Worm (Caenorhabditis elegans) whole organism, L1 larva: ENCODE data around the gene cpna-3.

Source experiments
- C04F5.9 ChIP-seq: sonication (generic microtip); optimal IDR thresholded peaks from 2 replicates; lab custom pipeline; 2016; ENCODE audit warnings: missing genetic modification characterization, missing compliant biosample characterization
- C16A3.4 ChIP-seq: fragments of 150-350 bp; optimal IDR thresholded peaks from 2 replicates; lab custom pipeline; 2014; ENCODE audit warnings: missing biosample characterization, missing genetic modification characterization
- C34B4.2 ChIP-seq: sonication (generic microtip); optimal IDR thresholded peaks from 2 replicates; lab custom pipeline; 2017; ENCODE audit warnings: mild to moderate bottlenecking, missing genetic modification characterization, missing compliant biosample characterization
- F16B12.6 ChIP-seq: fragments of 150-350 bp; optimal IDR thresholded peaks from 2 replicates; lab custom pipeline; 2014; ENCODE audit warnings: missing biosample characterization, missing genetic modification characterization
- aha-1 ChIP-seq: fragments of 150-350 bp; optimal IDR thresholded peaks from 2 replicates; lab custom pipeline; 2014; ENCODE audit warnings: missing biosample characterization, missing genetic modification characterization
- alr-1 ChIP-seq: fragments of 200-800 bp; sonication (Bioruptor generic); optimal IDR thresholded peaks from 2 replicates; lab custom pipeline; 2018; ENCODE audit warnings: borderline replicate concordance, mild to moderate bottlenecking, missing genetic modification characterization, missing compliant biosample characterization
- blmp-1 ChIP-seq: fragments of 150-350 bp; optimal IDR thresholded peaks from 2 replicates; lab custom pipeline; 2014; ENCODE audit warnings: missing biosample characterization, missing genetic modification characterization
- ceh-90 ChIP-seq: sonication (generic microtip); optimal IDR thresholded peaks from 2 replicates; lab custom pipeline; 2016; ENCODE audit warnings: missing genetic modification characterization, missing compliant biosample characterization
- ces-1 ChIP-seq: fragments of 150-350 bp; optimal IDR thresholded peaks from 2 replicates; lab custom pipeline; 2014; ENCODE audit warnings: missing biosample characterization, missing genetic modification reagents, missing genetic modification characterization
- dpl-1 ChIP-seq, 3 experiments: fragments of 150-350 bp in 2 of 3; sonication (generic microtip) in 1 of 3; optimal IDR thresholded peaks; 2 replicates each; lab custom pipeline; 2014 to 2017; ENCODE audit warnings: missing biosample characterization in 3 of 3, missing genetic modification characterization in 3 of 3, missing genetic modification reagents in 3 of 3
- efl-1 ChIP-seq, 4 experiments: fragments of 150-350 bp; optimal IDR thresholded peaks in 3 of 4; peaks in 1 of 4; 1 replicate in 1 of 4; 2 replicates in 3 of 4; lab custom pipeline; 2014; ENCODE audit warnings: missing biosample characterization in 2 of 4, missing genetic modification characterization in 2 of 4, missing genetic modification reagents in 2 of 4
- elt-2 ChIP-seq: sonication (generic microtip); optimal IDR thresholded peaks from 2 replicates; lab custom pipeline; 2016; ENCODE audit warnings: missing genetic modification characterization, mild to moderate bottlenecking, inconsistent platforms, missing compliant biosample characterization, missing genetic modification reagents
- elt-3 ChIP-seq, 6 experiments: fragments of 150-350 bp in 1 of 6; sonication (generic microtip); optimal IDR thresholded peaks; 2 replicates each; lab custom pipeline; 2017 to 2018; ENCODE audit warnings: missing biosample characterization in 6 of 6, missing genetic modification characterization in 6 of 6, inconsistent platforms in 1 of 6
- fos-1 ChIP-seq: fragments of 150-350 bp; optimal IDR thresholded peaks from 2 replicates; lab custom pipeline; 2014; ENCODE audit warnings: missing biosample characterization, missing genetic modification characterization
- hlh-17 ChIP-seq: fragments of 200-800 bp; sonication (Bioruptor generic); optimal IDR thresholded peaks from 2 replicates; lab custom pipeline; 2018; ENCODE audit warnings: missing genetic modification characterization, mild to moderate bottlenecking, missing compliant biosample characterization, moderate library complexity, borderline replicate concordance
- irx-1 ChIP-seq: sonication (generic microtip); optimal IDR thresholded peaks from 2 replicates; lab custom pipeline; 2016; ENCODE audit warnings: missing genetic modification characterization, missing compliant biosample characterization
- lin-14 ChIP-seq: fragments of 200-800 bp; sonication (Bioruptor generic); optimal IDR thresholded peaks from 2 replicates; lab custom pipeline; 2018; ENCODE audit warnings: mild to moderate bottlenecking, missing genetic modification characterization, moderate library complexity, missing compliant biosample characterization
- lin-15B ChIP-seq: fragments of 150-350 bp; sonication (generic microtip); optimal IDR thresholded peaks from 3 replicates; lab custom pipeline; 2014; ENCODE audit warnings: missing biosample characterization, missing genetic modification characterization
- lin-35 ChIP-seq, 2 experiments: fragments of 150-350 bp; optimal IDR thresholded peaks; 2 replicates each; lab custom pipeline; 2014; ENCODE audit warnings: missing biosample characterization in 2 of 2, missing genetic modification characterization in 2 of 2, missing genetic modification reagents in 2 of 2
- lsy-2 ChIP-seq, 2 experiments: fragments of 150-350 bp; optimal IDR thresholded peaks; 2 replicates each; lab custom pipeline; 2014; ENCODE audit warnings: missing biosample characterization in 2 of 2, missing genetic modification characterization in 2 of 2
- mab-9 ChIP-seq: fragments of 200-800 bp; sonication (Bioruptor generic); IDR thresholded peaks from 2 replicates; pipeline ENCODE4 v1.3.6; 2022; ENCODE audit warnings: missing genetic modification reagents, missing genetic modification characterization, missing compliant biosample characterization
- mep-1 ChIP-seq: fragments of 150-350 bp; optimal IDR thresholded peaks from 2 replicates; lab custom pipeline; 2014; ENCODE audit warnings: missing biosample characterization, missing genetic modification characterization
- nhr-11 ChIP-seq: fragments of 150-350 bp; optimal IDR thresholded peaks from 2 replicates; lab custom pipeline; 2014; ENCODE audit warnings: missing biosample characterization, missing genetic modification characterization
- nhr-20 ChIP-seq: sonication (generic microtip); optimal IDR thresholded peaks from 2 replicates; lab custom pipeline; 2016; ENCODE audit warnings: mild to moderate bottlenecking, missing genetic modification characterization, missing compliant biosample characterization
- nhr-237 ChIP-seq: fragments of 150-350 bp; optimal IDR thresholded peaks from 2 replicates; lab custom pipeline; 2014; ENCODE audit warnings: missing biosample characterization, missing genetic modification characterization
- nhr-71 ChIP-seq: sonication (generic microtip); optimal IDR thresholded peaks from 2 replicates; lab custom pipeline; 2016; ENCODE audit warnings: mild to moderate bottlenecking, missing genetic modification characterization, moderate library complexity, missing compliant biosample characterization
- nhr-77 ChIP-seq: fragments of 150-350 bp; optimal IDR thresholded peaks from 2 replicates; lab custom pipeline; 2014; ENCODE audit warnings: missing biosample characterization, missing genetic modification characterization
- nhr-85 ChIP-seq: sonication (generic microtip); peaks from one replicate; lab custom pipeline; 2016; ENCODE audit warnings: missing genetic modification characterization, inconsistent platforms, missing compliant biosample characterization
- pax-3 ChIP-seq: fragments of 200-800 bp; sonication (Bioruptor generic); optimal IDR thresholded peaks from 2 replicates; lab custom pipeline; 2018; ENCODE audit warnings: mild to moderate bottlenecking, missing genetic modification characterization, moderate library complexity, missing compliant biosample characterization
- pqm-1 ChIP-seq: sonication (generic microtip); optimal IDR thresholded peaks from 3 replicates; lab custom pipeline; 2017; ENCODE audit warnings: missing biosample characterization, missing genetic modification characterization
- rnt-1 ChIP-seq: sonication (generic microtip); optimal IDR thresholded peaks from 2 replicates; lab custom pipeline; 2016; ENCODE audit warnings: mild to moderate bottlenecking, missing genetic modification characterization, moderate library complexity, missing compliant biosample characterization
- skn-1 ChIP-seq: fragments of 150-350 bp; optimal IDR thresholded peaks from 2 replicates; lab custom pipeline; 2014; ENCODE audit warnings: missing biosample characterization, missing genetic modification characterization
- snpc-4 ChIP-seq: fragments of 150-350 bp; optimal IDR thresholded peaks from 2 replicates; lab custom pipeline; 2014; ENCODE audit warnings: missing biosample characterization, missing genetic modification characterization
- snu-23 ChIP-seq: sonication (generic microtip); optimal IDR thresholded peaks from 2 replicates; lab custom pipeline; 2016; ENCODE audit warnings: missing genetic modification characterization, missing compliant biosample characterization
- sox-4 ChIP-seq: sonication (generic microtip); optimal IDR thresholded peaks from 2 replicates; lab custom pipeline; 2016; ENCODE audit warnings: missing genetic modification characterization, missing compliant biosample characterization
- sptf-1 ChIP-seq: fragments of 150-350 bp; optimal IDR thresholded peaks from 2 replicates; lab custom pipeline; 2014; ENCODE audit warnings: missing biosample characterization, missing genetic modification characterization
- swsn-7 ChIP-seq: sonication (generic microtip); optimal IDR thresholded peaks from 2 replicates; lab custom pipeline; 2016; ENCODE audit warnings: missing genetic modification characterization, missing compliant biosample characterization
- unc-130 ChIP-seq: fragments of 150-350 bp; optimal IDR thresholded peaks from 2 replicates; lab custom pipeline; 2017; ENCODE audit warnings: missing biosample characterization, missing genetic modification characterization, inconsistent platforms
- unc-62 ChIP-seq: fragments of 150-350 bp; optimal IDR thresholded peaks from 2 replicates; lab custom pipeline; 2014; ENCODE audit warnings: missing biosample characterization, missing genetic modification reagents, missing genetic modification characterization
- xbp-1 ChIP-seq: sonication (generic microtip); optimal IDR thresholded peaks from 2 replicates; lab custom pipeline; 2016; ENCODE audit warnings: missing genetic modification characterization, missing compliant biosample characterization
- ztf-4 ChIP-seq: fragments of 150-350 bp; optimal IDR thresholded peaks from 2 replicates; lab custom pipeline; 2014; ENCODE audit warnings: missing biosample characterization, missing genetic modification characterization

Gene cpna-3

ce11 chrIV:9104071-9105016, 7.7 kb downstream of the cpna-3 start, which contains the start of the genes C01F6.14 and fem-3 (continued):
- no peak for TF ChIP-seq alr-1 (tag; lab: Kevin White, UChicago)
- TF ChIP-seq, all 84 proteins: peak for 6

ce11 chrIV:9107464-9107863, 10.8 kb downstream of the cpna-3 start:
- TF ChIP-seq rnt-1: peak; percentile 13
- TF ChIP-seq C16A3.4: peak; percentile 41
- peak; percentile 5 for TF ChIP-seq nhr-20
- TF ChIP-seq ztf-4 (tag; lab: Kevin White, UChicago): no peak
- peak; percentile 41 for TF ChIP-seq skn-1 (tag; lab: Kevin White, UChicago)
- TF ChIP-seq sox-4: no peak
- TF ChIP-seq ceh-90 (tag; lab: Kevin White, UChicago): no peak
- TF ChIP-seq aha-1 (tag; lab: Kevin White, UChicago): no peak
- peak; percentile 57 for TF ChIP-seq blmp-1 (tag; lab: Kevin White, UChicago)
- no peak for TF ChIP-seq nhr-237 (tag; lab: Kevin White, UChicago)
- no peak for TF ChIP-seq pqm-1 (tag; lab: Kevin White, UChicago)
- TF ChIP-seq lin-14 (GFP tag; lab: Kevin White, UChicago): peak; percentile 72
- no peak for TF ChIP-seq pax-3 (tag; lab: Kevin White, UChicago)
- TF ChIP-seq hlh-17 (GFP tag; lab: Kevin White, UChicago): no peak
- no peak for TF ChIP-seq elt-2 (tag; lab: Kevin White, UChicago)
- TF ChIP-seq lin-35 (GFP tag; optimal IDR thresholded peaks at IDR 0.05; lab: Kevin White, UChicago): peak; percentile 43 to 66
- TF ChIP-seq lsy-2 (tag; optimal IDR thresholded peaks at IDR 0.05; lab: Kevin White, UChicago): peak; percentile 8 to 57
- TF ChIP-seq nhr-77 (tag; lab: Kevin White, UChicago): peak; percentile 39
- TF ChIP-seq xbp-1: peak; percentile 26
- TF ChIP-seq snu-23: peak; percentile 48
- peak; percentile 65 for TF ChIP-seq mep-1 (tag; lab: Kevin White, UChicago)
- TF ChIP-seq efl-1 (optimal IDR thresholded peaks at IDR 0.05; lab: Kevin White, UChicago): peak; percentile 36 to 53
- peak; percentile 39 to 51 for TF ChIP-seq efl-1 (GFP tag; optimal IDR thresholded peaks at IDR 0.05 in 1 of 2; lab: Kevin White, UChicago)
- TF ChIP-seq fos-1 (tag; lab: Kevin White, UChicago): no peak
- peak; percentile 17 for TF ChIP-seq F16B12.6 (tag; lab: Kevin White, UChicago)
- no peak for TF ChIP-seq mab-9 (GFP tag; lab: Robert Waterston, UW)
- peak in 2 of 3 experiments; percentile 38 to 64 for TF ChIP-seq dpl-1 (GFP tag; optimal IDR thresholded peaks at IDR 0.05; lab: Kevin White, UChicago)
- peak; percentile 43 for TF ChIP-seq lin-15B (tag; lab: Kevin White, UChicago)
- no peak for TF ChIP-seq irx-1 (tag; lab: Kevin White, UChicago)
- TF ChIP-seq C34B4.2 (tag; lab: Kevin White, UChicago): no peak
- no peak for TF ChIP-seq unc-62 (GFP tag; lab: Kevin White, UChicago)
- TF ChIP-seq swsn-7: no peak
- peak; percentile 49 for TF ChIP-seq nhr-71 (tag; lab: Kevin White, UChicago)

- TF ChIP-seq nhr-77 (tag; lab: Kevin White, UChicago): no peak
- no peak for TF ChIP-seq aha-1 (tag; lab: Kevin White, UChicago)
- TF ChIP-seq C04F5.9: no peak
- TF ChIP-seq lin-35 (GFP tag; optimal IDR thresholded peaks at IDR 0.05; lab: Kevin White, UChicago): no peak
- no peak for TF ChIP-seq nhr-11
- no peak for TF ChIP-seq ces-1
- TF ChIP-seq elt-3 (tag; optimal IDR thresholded peaks at IDR 0.05; lab: Kevin White, UChicago): no peak
- TF ChIP-seq skn-1 (tag; lab: Kevin White, UChicago): no peak
- no peak for TF ChIP-seq lin-15B (tag; lab: Kevin White, UChicago)
- TF ChIP-seq nhr-85: no peak
- no peak for TF ChIP-seq unc-130 (tag; lab: Kevin White, UChicago)
- TF ChIP-seq snpc-4 (tag; lab: Kevin White, UChicago): no peak
- TF ChIP-seq sptf-1 (tag; lab: Kevin White, UChicago): no peak
- TF ChIP-seq sox-4: no peak
- no peak for TF ChIP-seq hlh-17 (GFP tag; lab: Kevin White, UChicago)
- no peak for TF ChIP-seq pqm-1 (tag; lab: Kevin White, UChicago)
Observed at ce11 chrIV:9108631-9109030, 12.0 kb downstream of the cpna-3 start, which contains the start of gene aly-1. Gene aly-1, plus strand, starts transcription at chrIV:9108931.
